Fruit fly (Drosophila melanogaster) whole organism, pupa: ENCODE results near the gene D2hgdh.

Source experiments
- CG12605 ChIP-seq: fragments of 200-800 bp; sonication (Bioruptor generic); IDR thresholded peaks from 2 replicates; pipeline ENCODE4 v1.3.6; 2022; ENCODE audit warnings: missing biosample characterization, missing genetic modification characterization
- CG13204 ChIP-seq: fragments of 200-800 bp; sonication (Bioruptor generic); optimal IDR thresholded peaks from 2 replicates; lab custom pipeline; 2018; ENCODE audit warnings: missing biosample characterization, mild to moderate bottlenecking, missing genetic modification characterization, moderate library complexity
- CG15710 ChIP-seq: fragments of 200-800 bp; sonication (Bioruptor generic); optimal IDR thresholded peaks from 2 replicates; lab custom pipeline; 2018; ENCODE audit warnings: missing biosample characterization, mild to moderate bottlenecking, missing genetic modification characterization, moderate library complexity
- CG17806 ChIP-seq: fragments of 200-800 bp; sonication (Bioruptor generic); optimal IDR thresholded peaks from 2 replicates; lab custom pipeline; 2018; ENCODE audit warnings: missing biosample characterization, mild to moderate bottlenecking, missing genetic modification characterization, moderate library complexity
- CG34367 ChIP-seq: fragments of 200-800 bp; sonication (Bioruptor generic); optimal IDR thresholded peaks from 2 replicates; lab custom pipeline; 2018; ENCODE audit warnings: missing biosample characterization, mild to moderate bottlenecking, missing genetic modification characterization
- CG8159 ChIP-seq: fragments of 200-800 bp; sonication (Bioruptor generic); optimal IDR thresholded peaks from 3 replicates; lab custom pipeline; 2018; ENCODE audit warnings: missing biosample characterization, mild to moderate bottlenecking, missing genetic modification characterization, moderate library complexity
- CG9948 ChIP-seq: fragments of 200-800 bp; sonication (Bioruptor generic); optimal IDR thresholded peaks from 2 replicates; lab custom pipeline; 2018; ENCODE audit warnings: missing biosample characterization, mild to moderate bottlenecking, missing genetic modification characterization, moderate library complexity
- EcR ChIP-seq: fragments of 200-800 bp; sonication (Bioruptor generic); optimal IDR thresholded peaks from 3 replicates; lab custom pipeline; 2019; ENCODE audit warnings: missing biosample characterization, missing genetic modification characterization, mild to moderate bottlenecking, moderate library complexity, missing genetic modification reagents
- Ets98B ChIP-seq: fragments of 200-800 bp; sonication (Bioruptor generic); IDR thresholded peaks from 2 replicates; pipeline ENCODE4 v1.3.6; 2022; ENCODE audit warnings: missing biosample characterization, missing genetic modification characterization
- Pif1A ChIP-seq: fragments of 200-800 bp; sonication (Bioruptor generic); optimal IDR thresholded peaks from 3 replicates; lab custom pipeline; 2016; ENCODE audit warnings: missing biosample characterization, missing genetic modification characterization
- Snoo ChIP-seq: fragments of 200-800 bp; sonication (Bioruptor generic); optimal IDR thresholded peaks from 3 replicates; lab custom pipeline; 2017; ENCODE audit warnings: missing biosample characterization, mild to moderate bottlenecking, missing genetic modification characterization, inconsistent platforms
- fd96Ca ChIP-seq: fragments of 200-800 bp; sonication (Bioruptor generic); IDR thresholded peaks from 3 replicates; pipeline ENCODE4 v1.3.6; 2022; ENCODE audit warnings: missing biosample characterization, missing genetic modification characterization
- gl ChIP-seq: fragments of 200-800 bp; sonication (Bioruptor generic); optimal IDR thresholded peaks from 2 replicates; lab custom pipeline; 2018; ENCODE audit warnings: missing biosample characterization, mild to moderate bottlenecking, missing genetic modification characterization
- rn ChIP-seq: fragments of 200-800 bp; sonication (Bioruptor generic); IDR thresholded peaks from 2 replicates; pipeline ENCODE4 v1.3.6; 2022; ENCODE audit warnings: missing biosample characterization, missing genetic modification characterization

dm6 chrX:2184563-2184962, 43.3 kb downstream of the D2hgdh start, which contains the start of the genes Nmd3 and CG17776:
- TF ChIP-seq Pif1A (no peak), rn (no peak), CG34367 (tag; lab: Kevin White, UChicago) (no peak), Ets98B (no peak), EcR (GFP tag; lab: Kevin White, UChicago) (no peak), CG17806 (tag; lab: Kevin White, UChicago) (no peak), CG12605 (no peak), Snoo (tag; lab: Kevin White, UChicago) (no peak), CG9948 (no peak), gl (tag; lab: Kevin White, UChicago) (no peak), CG13204 (GFP tag; lab: Kevin White, UChicago) (no peak), CG8159 (tag; lab: Kevin White, UChicago) (no peak), fd96Ca (GFP tag; lab: Robert Waterston, UW) (no peak), CG15710 (tag; lab: Kevin White, UChicago) (no peak)
